Worm (Caenorhabditis elegans) whole organism, L4/young adult: Measurements from ENCODE around the gene F56C9.6.
A peak's percentile ranks its signal among the peaks of the same experiment; 100 is the strongest.

Source experiments
- W03F9.2 ChIP-seq: fragments of 150-350 bp; optimal IDR thresholded peaks from 2 replicates; lab custom pipeline; 2014; ENCODE audit warnings: missing biosample characterization, missing genetic modification characterization
- dao-5 ChIP-seq: sonication (generic microtip); optimal IDR thresholded peaks from 2 replicates; lab custom pipeline; 2016; ENCODE audit warnings: missing genotype, missing genetic modification characterization, moderate library complexity, missing compliant biosample characterization
- him-1 ChIP-seq: sonication (generic microtip); optimal IDR thresholded peaks from 2 replicates; lab custom pipeline; 2016; ENCODE audit warnings: missing genotype, missing genetic modification reagents, missing genetic modification characterization, missing compliant biosample characterization

F56C9.6 gene

DNA sequence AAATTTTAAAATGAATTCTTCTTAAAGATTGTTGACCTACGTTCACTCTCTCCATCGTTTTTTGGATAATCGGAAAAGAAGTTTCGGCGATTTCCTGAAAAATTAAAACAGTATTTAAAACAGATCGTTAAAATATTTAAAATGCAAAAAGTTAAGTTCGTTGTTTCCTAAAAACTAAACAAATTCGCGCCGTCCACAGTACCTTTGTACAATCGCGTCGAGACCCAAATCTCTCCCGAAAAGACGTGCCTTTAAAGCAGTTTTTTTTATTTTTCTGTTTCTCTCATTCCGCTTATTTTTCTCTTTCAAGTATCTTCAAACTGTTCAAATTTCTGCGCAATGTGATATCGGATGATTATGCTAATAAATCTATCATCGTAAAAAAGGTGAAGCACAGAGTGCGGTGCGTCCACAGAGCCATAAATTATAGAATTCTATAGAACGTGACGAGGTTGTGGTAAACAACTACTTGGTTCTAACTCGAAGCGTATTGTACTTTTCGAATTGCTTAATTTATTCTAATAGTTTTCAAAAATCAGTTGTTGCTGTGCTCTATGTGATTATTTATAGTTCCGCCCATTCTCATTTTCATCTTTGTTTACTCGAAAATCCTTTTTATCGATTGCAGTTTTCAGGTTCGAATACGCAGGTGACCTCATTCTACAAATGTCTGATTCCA, at the start of gene F56C9.6, which contains the start of gene F56C9.3:
F56C9.6 (minus strand) TSS at position 112 of the 679 bp plus-strand sequence.
F56C9.3 (plus strand) TSS at position 629 of the 679 bp plus-strand sequence.
- no peak for TF ChIP-seq dao-5 (tag; lab: Kevin White, UChicago)
- TF ChIP-seq him-1 (tag; lab: Kevin White, UChicago) = no peak
- TF ChIP-seq W03F9.2 = no peak

ce11 chrIII:7359037-7359548, 48.5 kb upstream of the F56C9.6 start, which contains the start of the genes eco-1 and hmgr-1:
Gene eco-1, minus strand, starts transcription at chrIII:7359095.
Gene hmgr-1, plus strand, starts transcription at chrIII:7359498.
- TF ChIP-seq W03F9.2 (no peak), dao-5 (tag; lab: Kevin White, UChicago) (no peak), him-1 (tag; lab: Kevin White, UChicago) (no peak)

DNA sequence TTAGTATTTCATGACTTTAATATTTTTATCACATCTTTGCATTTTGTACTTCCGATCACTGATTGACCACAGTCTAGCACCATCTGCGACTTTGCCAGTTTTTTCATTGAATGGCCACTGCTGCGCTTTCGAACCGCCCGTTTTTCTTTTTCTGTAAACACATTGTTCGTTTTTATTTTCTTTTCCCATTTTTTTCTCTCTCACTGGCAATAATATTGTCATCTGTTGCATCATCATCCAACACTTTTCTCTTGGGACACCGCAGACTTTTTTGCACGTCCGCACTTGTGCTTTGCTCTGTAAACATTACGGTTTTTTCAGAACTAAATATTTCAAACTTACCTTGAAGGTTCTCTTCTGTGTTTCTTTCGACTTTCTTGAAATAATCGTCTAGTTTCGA, 48.1 kb upstream of the F56C9.6 start:
- TF ChIP-seq him-1 (tag; lab: Kevin White, UChicago) (no peak), W03F9.2 (no peak), dao-5 (tag; lab: Kevin White, UChicago) (no peak)

- no peak for TF ChIP-seq W03F9.2
- no peak for TF ChIP-seq him-1 (tag; lab: Kevin White, UChicago)
- TF ChIP-seq dao-5 (tag; lab: Kevin White, UChicago) = no peak
Observed at ce11 chrIII:7357356-7357755, 46.8 kb upstream of the F56C9.6 start, which contains the start of gene F08F8.10. Gene F08F8.10, minus strand, starts transcription at chrIII:7357393.

ce11 chrIII:7353871-7354270, 43.3 kb upstream of the F56C9.6 start, which contains the start of gene F08F8.9:
Gene F08F8.9, minus strand, starts transcription at chrIII:7353971.
- no peak for TF ChIP-seq him-1 (tag; lab: Kevin White, UChicago)
- no peak for TF ChIP-seq dao-5 (tag; lab: Kevin White, UChicago)
- TF ChIP-seq W03F9.2 = no peak

DNA sequence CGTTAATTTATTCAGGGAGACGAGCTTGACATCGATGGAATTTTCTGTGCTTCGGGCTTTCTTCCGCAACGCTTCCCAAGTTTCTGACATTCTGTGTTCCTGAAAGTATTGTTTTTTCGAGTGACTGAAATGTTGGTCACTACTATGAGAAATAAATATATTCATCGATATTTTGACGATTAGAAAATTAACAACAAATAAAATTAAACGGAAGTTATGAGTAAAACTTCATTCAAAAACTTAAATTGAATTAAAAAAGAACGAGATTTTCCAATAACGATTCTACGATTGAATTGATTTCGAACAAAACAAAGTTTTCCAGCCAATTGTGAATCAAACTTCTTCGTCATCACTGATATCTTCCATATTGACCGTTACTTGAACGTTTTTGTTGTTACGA, 38.5 kb upstream of the F56C9.6 start, which contains the start of gene gos-28:
gos-28 (minus strand) TSS at position 101 of the 400 bp plus-strand sequence.
- TF ChIP-seq him-1 (tag; lab: Kevin White, UChicago) (no peak), dao-5 (tag; lab: Kevin White, UChicago) (no peak), W03F9.2 (no peak)

DNA sequence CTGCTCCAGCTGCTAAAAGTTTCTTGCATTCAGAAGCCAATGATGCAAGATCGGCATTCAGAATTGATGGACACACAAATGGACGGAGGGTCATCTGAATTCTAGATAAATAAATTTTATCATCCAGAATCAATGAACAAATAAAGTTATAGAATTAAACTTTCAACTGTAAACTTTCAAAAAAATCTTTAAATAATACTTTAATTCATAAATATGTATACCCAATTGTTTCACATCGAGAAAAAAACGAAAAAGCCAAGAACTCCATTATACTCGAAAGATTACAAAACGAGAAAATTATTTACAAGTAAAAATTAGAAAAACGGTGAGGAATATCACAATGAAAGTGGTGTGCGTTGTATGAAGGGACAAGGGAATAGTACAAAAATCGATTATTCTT, 36.5 kb upstream of the F56C9.6 start, which contains the start of gene F08F8.7:
F08F8.7 (minus strand) TSS at position 101 of the 400 bp plus-strand sequence.
- TF ChIP-seq dao-5 (tag; lab: Kevin White, UChicago) = no peak
- TF ChIP-seq W03F9.2 = no peak
- TF ChIP-seq him-1 (tag; lab: Kevin White, UChicago) = no peak

ce11 chrIII:7343389-7343788, 32.8 kb upstream of the F56C9.6 start, which contains the start of gene F08F8.6:
Gene F08F8.6, plus strand, starts transcription at chrIII:7343689.
- TF ChIP-seq dao-5 (tag; lab: Kevin White, UChicago) (no peak), him-1 (tag; lab: Kevin White, UChicago) (no peak), W03F9.2 (no peak)

DNA sequence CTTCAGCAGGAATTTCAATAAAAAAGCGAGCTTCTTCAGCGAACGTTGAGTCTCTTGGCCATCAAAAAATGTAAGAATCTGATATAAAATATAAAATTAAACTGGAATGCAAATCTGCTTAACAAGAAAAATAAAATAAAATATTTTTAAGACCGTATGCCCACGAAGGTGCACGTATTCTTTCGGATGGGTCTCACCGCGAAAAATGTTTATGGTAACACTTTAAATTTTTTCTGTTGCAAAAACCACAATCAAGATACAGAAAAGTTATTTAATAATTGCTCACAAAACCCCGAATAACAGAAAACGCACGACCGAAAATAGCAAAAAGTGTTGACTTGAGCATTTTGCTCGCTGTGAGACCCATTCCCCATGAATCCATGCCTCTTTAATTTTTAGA, 28.6 kb upstream of the F56C9.6 start:
- no peak for TF ChIP-seq him-1 (tag; lab: Kevin White, UChicago)
- no peak for TF ChIP-seq dao-5 (tag; lab: Kevin White, UChicago)
- no peak for TF ChIP-seq W03F9.2

ce11 chrIII:7338693-7339092, 28.1 kb upstream of the F56C9.6 start, which contains the start of gene kap-1:
Gene kap-1, plus strand, starts transcription at chrIII:7338835.
- TF ChIP-seq dao-5 (tag; lab: Kevin White, UChicago) (no peak), him-1 (tag; lab: Kevin White, UChicago) (no peak), W03F9.2 (no peak)

ce11 chrIII:7338009-7338408, 27.4 kb upstream of the F56C9.6 start:
- TF ChIP-seq W03F9.2 = no peak
- no peak for TF ChIP-seq dao-5 (tag; lab: Kevin White, UChicago)
- no peak for TF ChIP-seq him-1 (tag; lab: Kevin White, UChicago)

DNA sequence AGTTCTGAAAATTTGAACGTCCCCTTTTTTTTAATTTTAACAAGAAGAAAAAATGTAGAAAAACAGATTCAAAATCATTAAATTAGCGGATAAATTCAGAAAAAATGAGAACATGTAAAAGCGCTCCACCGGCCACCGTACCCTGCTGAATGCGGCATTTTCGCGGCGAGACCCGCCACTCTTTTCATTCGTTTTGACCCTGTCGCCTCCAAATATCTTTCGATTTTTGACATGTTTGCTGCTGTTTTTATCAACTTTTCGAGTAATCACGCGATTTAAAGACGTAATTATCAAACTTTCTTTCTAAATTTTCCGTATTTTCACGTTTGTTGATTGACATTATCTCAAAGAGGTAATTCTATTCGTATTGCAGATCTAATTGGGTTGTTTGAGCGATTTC, 25.6 kb upstream of the F56C9.6 start, which contains the start of gene gsp-2:
gsp-2 (plus strand) TSS at position 374 of the 400 bp plus-strand sequence.
- TF ChIP-seq W03F9.2 = peak; percentile 85
- TF ChIP-seq dao-5 (tag; lab: Kevin White, UChicago) = no peak

- TF ChIP-seq W03F9.2 = peak; percentile 85
- no peak for TF ChIP-seq him-1 (tag; lab: Kevin White, UChicago)
Observed at ce11 chrIII:7335220-7335619, 24.6 kb upstream of the F56C9.6 start, which contains the start of gene F56C9.10. Gene F56C9.10, minus strand, starts transcription at chrIII:7335316.

DNA sequence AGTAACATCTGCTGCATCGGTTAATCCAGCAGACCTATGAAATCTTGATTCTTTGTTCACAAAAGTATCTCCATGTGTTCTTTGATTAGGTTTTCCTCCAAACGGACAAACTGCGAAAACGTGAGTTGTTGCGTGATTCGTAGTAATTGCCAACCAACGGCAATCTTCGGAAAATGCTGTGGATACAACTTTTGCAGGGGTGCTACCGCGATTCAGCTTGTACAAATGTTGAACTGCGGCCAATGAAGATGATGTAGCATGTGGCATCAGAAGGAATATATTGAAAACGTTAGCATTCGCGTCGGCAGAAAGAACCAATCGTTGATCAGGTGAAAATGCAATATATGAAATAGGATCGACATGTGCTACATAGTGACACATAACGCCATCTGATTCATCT, 21.1 kb upstream of the F56C9.6 start:
- TF ChIP-seq W03F9.2 (no peak), dao-5 (tag; lab: Kevin White, UChicago) (no peak), him-1 (tag; lab: Kevin White, UChicago) (no peak)
